Fruit fly (Drosophila melanogaster) S2 (cell line): ENCODE data around the gene MED1.

Experiments
- CG8478 ChIP-seq: fragments of >200 bp; optimal IDR thresholded peaks from 2 replicates; lab custom pipeline; 2018
- CTCF ChIP-seq, 2 experiments: fragments of >200 bp; optimal IDR thresholded peaks; 2 replicates each; lab custom pipeline; 2018

- TF ChIP-seq CTCF (optimal IDR thresholded peaks at IDR 0.05; lab: Kevin White, UChicago): no peak
- TF ChIP-seq CG8478 (lab: Kevin White, UChicago): no peak
Observed at dm6 chr3L:21625547-21625946, 8.7 kb downstream of the MED1 start, which contains the start of the genes CG7166 and Alg11.
